Fruit fly (Drosophila melanogaster): ENCODE results near the gene KrT95D.
A peak's percentile ranks its signal among the peaks of the same experiment; 100 is the strongest.

KrT95D gene

dm6 chr3R:23986479-23986930 is 45.1 kb downstream of the KrT95D start, which contains the start of the genes CG13603 and CG5902 (continued):
- TF ChIP-seq HmgZ (tag; optimal IDR thresholded peaks at IDR 0.05) (peak; percentile 70), Camta (GFP tag; optimal IDR thresholded peaks at IDR 0.05) (peak; percentile 64), CG4820 (GFP tag; optimal IDR thresholded peaks at IDR 0.05) (peak; percentile 18), ATbp (GFP tag; optimal IDR thresholded peaks at IDR 0.05) (no peak), Dp (GFP tag; optimal IDR thresholded peaks at IDR 0.05) (peak; percentile 24), tap (tag; optimal IDR thresholded peaks at IDR 0.05) (no peak), CG9609 (GFP tag; optimal IDR thresholded peaks at IDR 0.05) (peak; percentile 38), CG9797 (GFP tag; optimal IDR thresholded peaks at IDR 0.05) (peak; percentile 50), CG1603 (tag; optimal IDR thresholded peaks at IDR 0.05) (peak; percentile 76), tin (GFP tag; optimal IDR thresholded peaks at IDR 0.05) (peak; percentile 61), tgo (GFP tag; IDR thresholded peaks at IDR 0.05) (0 out of 3 replicates have a peak, but pooled peaks have one; percentile 15), seq (GFP tag; IDR thresholded peaks at IDR 0.05) (no peak), CG10565 (GFP tag; optimal IDR thresholded peaks at IDR 0.05) (no peak), CG18476 (GFP tag; optimal IDR thresholded peaks at IDR 0.05) (no peak)

- TF ChIP-seq CG6791 (GFP tag; IDR thresholded peaks at IDR 0.05; ENCODE audit: partially characterized antibody) (0 out of 3 replicates have a peak, but pooled peaks have one; percentile 7), hb (GFP tag; IDR thresholded peaks at IDR 0.05; ENCODE audit: partially characterized antibody) (peak; percentile 21; the same call in 1 of the 3 replicates), CG5245 (GFP tag; optimal IDR thresholded peaks at IDR 0.05) (no peak), cas (GFP tag; IDR thresholded peaks at IDR 0.05) (no peak), maf-S (GFP tag; optimal IDR thresholded peaks at IDR 0.05) (no peak), Hr39 (optimal IDR thresholded peaks at IDR 0.05) (peak; percentile 42)
Measured at dm6 chr3R:23981645-23982044, 50.0 kb downstream of the KrT95D start.

dm6 chr3R:23971764-23972163 is 59.9 kb downstream of the KrT95D start:
- TF ChIP-seq Doc2 (GFP tag; IDR thresholded peaks at IDR 0.05) (0 out of 2 replicates have a peak, but pooled peaks have one; percentile 20), CG11456 (GFP tag; IDR thresholded peaks at IDR 0.05) (peak; percentile 62; the same call in 1 of the 3 replicates), Med (GFP tag) (peak; percentile 56), CG31388 (GFP tag; optimal IDR thresholded peaks at IDR 0.05) (no peak), crol (GFP tag; IDR thresholded peaks at IDR 0.05) (peak; percentile 68), az2 (GFP tag; optimal IDR thresholded peaks at IDR 0.05) (no peak), dpn (GFP tag; optimal IDR thresholded peaks at IDR 0.05) (no peak), CG10321 (GFP tag; IDR thresholded peaks at IDR 0.05) (peak; percentile 56), tgo (GFP tag; IDR thresholded peaks at IDR 0.05) (no peak)

dm6 chr3R:23971208-23971607 is 60.4 kb downstream of the KrT95D start:
- TF ChIP-seq ci (GFP tag; IDR thresholded peaks at IDR 0.05) (peak; percentile 51; the same call in 1 of the 3 replicates), ase (GFP tag; IDR thresholded peaks at IDR 0.05) (no peak), crol (GFP tag; IDR thresholded peaks at IDR 0.05) (peak; percentile 81), Ssrp (tag; optimal IDR thresholded peaks at IDR 0.05) (no peak), fd102C (GFP tag; optimal IDR thresholded peaks at IDR 0.05) (no peak), Hr78 (GFP tag; optimal IDR thresholded peaks at IDR 0.05) (peak in 1 of 2 experiments; percentile 43), MTF-1 (GFP tag; optimal IDR thresholded peaks at IDR 0.05; ENCODE audit: borderline replicate concordance) (peak; percentile 11), Vsx1 (GFP tag; optimal IDR thresholded peaks at IDR 0.05) (no peak), CG31365 (tag; optimal IDR thresholded peaks at IDR 0.05) (peak; percentile 89), cg (GFP tag; optimal IDR thresholded peaks at IDR 0.05) (peak; percentile 60), Atf6 (GFP tag; IDR thresholded peaks at IDR 0.05) (no peak), CG14710 (tag; optimal IDR thresholded peaks at IDR 0.05) (no peak), sqz (GFP tag; optimal IDR thresholded peaks at IDR 0.05) (no peak), CG17385 (GFP tag; optimal IDR thresholded peaks at IDR 0.05) (no peak), CG32772 (GFP tag; IDR thresholded peaks at IDR 0.05) (no peak), CG3995 (GFP tag; optimal IDR thresholded peaks at IDR 0.05) (no peak), gem (tag; optimal IDR thresholded peaks at IDR 0.05) (no peak), Bteb2 (GFP tag; optimal IDR thresholded peaks at IDR 0.05) (no peak), ro (GFP tag; IDR thresholded peaks at IDR 0.05) (no peak), vvl (GFP tag; IDR thresholded peaks at IDR 0.05) (peak; percentile 33; the same call in 1 of the 2 replicates), E2f1 (GFP tag; IDR thresholded peaks at IDR 0.05) (no peak)

All from whole organism, embryonic.